Fruit fly (Drosophila melanogaster): ENCODE results near the gene CG33288.

CG33288 gene

DNA sequence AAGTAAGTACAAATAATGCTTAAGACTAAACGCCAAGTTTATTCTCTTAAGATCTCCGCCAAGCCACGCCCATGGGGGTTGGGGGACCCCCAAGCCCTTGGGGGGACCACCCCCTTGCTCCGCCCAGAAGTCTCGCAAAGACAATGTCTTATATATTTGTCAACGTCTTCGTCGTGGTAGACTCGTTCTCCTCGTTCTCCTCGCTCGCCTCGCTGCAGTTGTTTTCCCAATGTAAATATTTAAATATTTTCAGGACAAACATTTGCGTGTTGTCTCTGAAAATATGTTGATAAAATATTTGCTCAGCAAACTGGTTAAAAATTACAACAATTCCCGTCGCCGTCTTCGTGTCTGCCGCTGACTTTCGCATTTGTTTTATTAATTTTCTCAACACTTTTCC is 36.6 kb downstream of the CG33288 start:
- TF ChIP-seq fkh (GFP tag; optimal IDR thresholded peaks at IDR 0.05) (peak; percentile 71), CG10631 (GFP tag; optimal IDR thresholded peaks at IDR 0.05) (no peak), CG32006 (GFP tag; optimal IDR thresholded peaks at IDR 0.05) (no peak), fd85E (GFP tag; optimal IDR thresholded peaks at IDR 0.05) (no peak), Eip75B (GFP tag; optimal IDR thresholded peaks at IDR 0.05) (no peak), CG10669 (GFP tag; optimal IDR thresholded peaks at IDR 0.05) (peak; percentile 0), CG16779 (tag; optimal IDR thresholded peaks at IDR 0.05) (no peak), CG6854 (GFP tag; optimal IDR thresholded peaks at IDR 0.05) (no peak), CG34406 (GFP tag; optimal IDR thresholded peaks at IDR 0.05) (peak; percentile 7), CG3919 (GFP tag; optimal IDR thresholded peaks at IDR 0.05) (peak; percentile 50), dsx (GFP tag; optimal IDR thresholded peaks at IDR 0.05; ENCODE audit: poor library complexity, severe bottlenecking) (no peak), svp (GFP tag) (peak; percentile 58), CG8319 (GFP tag; optimal IDR thresholded peaks at IDR 0.05) (no peak), topi (GFP tag; optimal IDR thresholded peaks at IDR 0.05) (peak; percentile 25), ss (GFP tag; optimal IDR thresholded peaks at IDR 0.05) (no peak), CG8632 (GFP tag; optimal IDR thresholded peaks at IDR 0.05) (peak; percentile 20), Met (GFP tag; optimal IDR thresholded peaks at IDR 0.05) (peak; percentile 29)

DNA sequence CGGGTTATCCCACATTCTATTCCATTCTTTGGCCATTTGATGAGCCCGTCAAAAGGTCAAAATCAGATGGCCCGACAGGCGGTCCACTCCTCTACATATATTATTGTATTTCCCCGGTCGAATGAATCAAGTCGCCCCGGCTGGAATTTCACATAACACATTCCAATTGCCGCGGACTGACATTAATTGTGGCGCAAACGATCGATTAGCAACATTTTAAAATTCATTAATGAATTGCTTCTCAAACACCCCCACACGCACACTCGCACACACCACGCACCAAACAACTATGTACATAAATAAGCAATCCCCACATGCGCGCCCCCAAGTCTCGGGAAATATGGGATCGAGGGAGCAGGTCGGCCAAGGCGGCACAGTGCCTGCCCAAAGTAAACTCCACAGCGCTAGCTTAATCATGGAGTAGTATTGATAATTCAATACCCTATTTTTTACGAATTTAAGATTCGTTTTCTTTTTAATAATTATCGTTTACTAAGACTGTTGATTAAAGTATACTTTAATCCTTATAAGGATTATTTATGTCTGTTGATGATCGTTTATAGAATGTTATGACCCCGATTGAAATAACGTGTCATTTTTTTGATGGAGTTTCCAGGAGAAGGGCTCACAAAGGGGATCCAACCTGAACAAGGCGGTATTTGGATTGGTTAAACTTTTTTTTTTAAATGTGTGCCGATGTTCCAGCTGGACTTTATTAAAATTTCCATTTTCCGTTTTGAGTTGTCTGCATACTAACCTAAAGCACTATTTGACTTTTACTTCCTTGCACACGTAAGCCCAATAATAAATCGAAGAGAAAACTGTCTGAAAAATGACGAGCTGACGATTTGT is 37.9 kb downstream of the CG33288 start:
- TF ChIP-seq Sox102F (GFP tag; optimal IDR thresholded peaks at IDR 0.05) (no peak), Hr39 (GFP tag; optimal IDR thresholded peaks at IDR 0.05) (no peak), CG6276 (GFP tag; optimal IDR thresholded peaks at IDR 0.05) (no peak), Eip75B (GFP tag; optimal IDR thresholded peaks at IDR 0.05) (no peak), CG10669 (GFP tag; optimal IDR thresholded peaks at IDR 0.05) (no peak), Lpt (GFP tag; optimal IDR thresholded peaks at IDR 0.05) (no peak), Hr38 (GFP tag; optimal IDR thresholded peaks at IDR 0.05) (no peak), CG10631 (GFP tag; optimal IDR thresholded peaks at IDR 0.05) (no peak), Hr4 (GFP tag; optimal IDR thresholded peaks at IDR 0.05) (no peak), CG32006 (GFP tag; optimal IDR thresholded peaks at IDR 0.05) (no peak), fd59A (GFP tag; optimal IDR thresholded peaks at IDR 0.05) (no peak), CG15336 (GFP tag; IDR thresholded peaks at IDR 0.05) (no peak), pdm3 (GFP tag; optimal IDR thresholded peaks at IDR 0.05) (no peak), eg (GFP tag; IDR thresholded peaks at IDR 0.05) (no peak)

DNA sequence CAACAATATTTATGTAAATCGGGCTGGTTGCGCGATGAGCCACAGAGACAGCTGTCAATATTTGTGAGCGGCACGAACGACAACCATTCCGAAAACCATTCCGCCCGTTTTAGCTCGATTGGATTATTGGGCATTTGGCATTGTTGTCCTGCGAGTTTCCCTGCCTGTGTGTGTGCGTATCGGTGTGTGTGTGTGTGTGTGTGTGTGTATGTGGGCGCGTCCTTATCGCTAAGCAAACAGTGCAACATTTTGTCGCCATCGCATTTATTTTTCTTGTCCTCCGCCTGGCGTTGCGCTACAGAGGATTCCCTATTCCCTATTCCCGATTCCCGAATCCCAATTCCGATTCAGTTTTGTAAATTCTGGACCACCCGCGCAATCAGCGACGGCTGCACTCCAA is 44.3 kb downstream of the CG33288 start:
- TF ChIP-seq fkh (GFP tag; optimal IDR thresholded peaks at IDR 0.05) (peak; percentile 1), ss (GFP tag; optimal IDR thresholded peaks at IDR 0.05) (no peak)

DNA sequence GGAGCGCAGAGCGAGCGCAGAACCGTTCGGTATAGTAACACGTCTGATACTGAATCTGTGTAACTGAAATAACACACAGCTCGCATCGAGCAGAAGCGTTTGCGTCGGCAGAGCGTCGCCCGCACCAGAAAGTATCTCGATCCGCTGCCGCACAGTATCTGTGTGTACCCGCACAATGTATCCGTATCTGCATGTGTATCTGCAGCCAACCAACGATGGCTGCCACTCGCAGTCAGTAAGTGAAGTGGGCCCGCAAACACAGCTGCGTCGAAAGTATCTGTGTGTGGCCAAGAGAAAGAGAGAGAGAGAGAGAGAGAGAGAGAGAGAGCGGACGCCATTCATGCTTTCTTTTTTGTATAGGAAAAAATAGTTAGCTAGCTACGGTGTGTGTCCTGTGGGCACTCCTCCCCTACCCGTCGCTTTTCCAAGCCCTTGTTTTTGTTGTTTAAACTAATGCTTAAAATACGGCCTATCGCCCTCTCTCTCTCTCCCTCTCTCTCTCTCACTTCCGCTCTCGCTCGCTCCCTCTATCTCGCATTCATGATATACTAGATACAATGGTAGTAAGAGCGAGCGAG is 48.9 kb downstream of the CG33288 start, which contains the start of gene croc:
Gene croc, minus strand, starts transcription at position 51 of the 578 bp plus-strand sequence.
- TF ChIP-seq dsx (GFP tag; optimal IDR thresholded peaks at IDR 0.05; ENCODE audit: poor library complexity, severe bottlenecking), result peak; percentile 66
- no peak for TF ChIP-seq ss (GFP tag; optimal IDR thresholded peaks at IDR 0.05)
- no peak for TF ChIP-seq Eip75B (GFP tag; optimal IDR thresholded peaks at IDR 0.05)
- no peak for TF ChIP-seq CG10669 (GFP tag; optimal IDR thresholded peaks at IDR 0.05)
- TF ChIP-seq CG8119 (GFP tag; IDR thresholded peaks at IDR 0.05), result no peak; the same call in 2 of the 3 replicates
- no peak for TF ChIP-seq acj6 (GFP tag; optimal IDR thresholded peaks at IDR 0.05)
- peak; percentile 75 for TF ChIP-seq fkh (GFP tag; optimal IDR thresholded peaks at IDR 0.05)
- no peak for TF ChIP-seq Met (GFP tag; optimal IDR thresholded peaks at IDR 0.05)
- TF ChIP-seq Smox (GFP tag; optimal IDR thresholded peaks at IDR 0.05), result no peak

DNA sequence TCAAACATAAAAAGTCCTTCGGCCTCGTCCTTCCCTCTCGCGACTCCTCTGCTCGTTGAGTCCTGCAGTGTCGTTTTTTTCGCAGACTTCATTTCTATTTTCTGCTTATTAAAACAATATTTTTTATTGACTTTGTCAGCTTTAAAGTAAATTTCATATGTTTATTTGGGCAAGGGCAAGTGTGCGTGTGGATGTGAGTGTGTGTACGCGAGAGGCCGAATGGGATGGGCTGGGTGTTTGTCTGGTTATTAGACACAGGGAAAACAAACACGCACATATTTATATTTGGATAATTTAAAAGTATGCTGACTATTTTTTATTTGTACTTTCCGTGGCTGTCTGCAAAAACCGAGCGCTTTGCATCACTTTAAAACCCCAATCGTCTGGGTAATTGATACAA is 50.3 kb downstream of the CG33288 start:
- TF ChIP-seq CG10631 (GFP tag; optimal IDR thresholded peaks at IDR 0.05), result no peak
- peak; percentile 23 for TF ChIP-seq fkh (GFP tag; optimal IDR thresholded peaks at IDR 0.05)

Measured in whole organism, prepupa.